Worm (Caenorhabditis elegans): ENCODE measurements around the gene fbxa-32.
A peak's percentile ranks its signal among the peaks of the same experiment; 100 is the strongest.
"Not testable (repeated sequence)": the region's sequence is repeated elsewhere in the genome, so short reads cannot be mapped to it uniquely, and the experiment has no call there.

Gene fbxa-32

ce11 chrIII:1258358-1258757 is 10.7 kb downstream of the fbxa-32 start, which contains the start of gene fbxa-78:
Gene fbxa-78 (minus strand): TSS chrIII:1258458.
- not testable (repeated sequence) for TF ChIP-seq ztf-11, mab-5, skn-1 (tag; optimal IDR thresholded peaks at IDR 0.05)

- TF ChIP-seq ZK546.5, dmd-4, nhr-11 (tag; optimal IDR thresholded peaks at IDR 0.05): not testable (repeated sequence)
Observed at ce11 chrIII:1256519-1256918, 12.5 kb downstream of the fbxa-32 start, which contains the start of gene fbxa-208. Gene fbxa-208 (plus strand): TSS chrIII:1256819.

ce11 chrIII:1249111-1249583 is 19.9 kb downstream of the fbxa-32 start, which contains the start of the genes fbxa-76 and fbxa-77:
Gene fbxa-76 (minus strand): TSS chrIII:1249161.
Gene fbxa-77 (plus strand): TSS chrIII:1249475.
- TF ChIP-seq sem-4 (tag; optimal IDR thresholded peaks at IDR 0.05) (no peak), unc-62 (GFP tag; optimal IDR thresholded peaks at IDR 0.05) (no peak), nhr-77 (tag; optimal IDR thresholded peaks at IDR 0.05) (no peak), lin-13 (GFP tag; optimal IDR thresholded peaks at IDR 0.05) (peak; percentile 10), ZK546.5 (tag; optimal IDR thresholded peaks at IDR 0.05) (no peak), ceh-16 (tag; optimal IDR thresholded peaks at IDR 0.05) (no peak), nhr-25 (tag; optimal IDR thresholded peaks at IDR 0.05) (peak; percentile 14), unc-39 (tag; optimal IDR thresholded peaks at IDR 0.05) (no peak), unc-55 (GFP tag; optimal IDR thresholded peaks at IDR 0.05) (peak; percentile 73), gmeb-1 (tag; optimal IDR thresholded peaks at IDR 0.05) (no peak), peb-1 (tag; optimal IDR thresholded peaks at IDR 0.05) (no peak), alr-1 (tag; optimal IDR thresholded peaks at IDR 0.05) (no peak), mbf-1 (tag; optimal IDR thresholded peaks at IDR 0.05) (no peak), F13H6.1 (tag; optimal IDR thresholded peaks at IDR 0.05) (peak; percentile 52), sma-3 (GFP tag; optimal IDR thresholded peaks at IDR 0.05) (no peak), fos-1 (tag; optimal IDR thresholded peaks at IDR 0.05) (peak; percentile 71), snpc-4 (tag; optimal IDR thresholded peaks at IDR 0.05) (no peak), lsy-2 (tag; optimal IDR thresholded peaks at IDR 0.05) (peak in 1 of 2 experiments; percentile 52), nhr-237 (tag; optimal IDR thresholded peaks at IDR 0.05) (no peak), C34F6.9 (tag; optimal IDR thresholded peaks at IDR 0.05) (peak; percentile 38), Y55F3AM.14 (GFP tag; optimal IDR thresholded peaks at IDR 0.05) (no peak), ceh-82 (tag; optimal IDR thresholded peaks at IDR 0.05) (no peak), lin-11 (tag; optimal IDR thresholded peaks at IDR 0.05) (no peak), mab-5 (tag; optimal IDR thresholded peaks at IDR 0.05) (no peak), crh-2 (tag; optimal IDR thresholded peaks at IDR 0.05) (peak; percentile 41), R02D3.7 (tag; optimal IDR thresholded peaks at IDR 0.05) (no peak), ama-1 (optimal IDR thresholded peaks at IDR 0.05) (no peak), nhr-21 (tag; optimal IDR thresholded peaks at IDR 0.05) (no peak), nhr-129 (tag; optimal IDR thresholded peaks at IDR 0.05) (peak; percentile 71), nhr-10 (tag; optimal IDR thresholded peaks at IDR 0.05) (no peak), blmp-1 (tag; optimal IDR thresholded peaks at IDR 0.05; ENCODE audit: insufficient read depth) (no peak), ztf-1 (GFP tag; conservative IDR thresholded peaks at IDR 0.05) (no peak), skn-1 (tag; optimal IDR thresholded peaks at IDR 0.05) (no peak), zag-1 (tag; optimal IDR thresholded peaks at IDR 0.05) (no peak), dmd-4 (tag; optimal IDR thresholded peaks at IDR 0.05) (no peak), ztf-11 (tag; optimal IDR thresholded peaks at IDR 0.05) (no peak), egl-27 (tag; optimal IDR thresholded peaks at IDR 0.05) (no peak), sma-9 (GFP tag; optimal IDR thresholded peaks at IDR 0.05) (peak; percentile 58), sma-9 (tag; optimal IDR thresholded peaks at IDR 0.05) (no peak), nhr-11 (tag; optimal IDR thresholded peaks at IDR 0.05) (no peak)

ce11 chrIII:1248335-1248734 is 20.7 kb downstream of the fbxa-32 start:
- TF ChIP-seq lsy-2 (tag; optimal IDR thresholded peaks at IDR 0.05) (no peak), mbf-1 (tag; optimal IDR thresholded peaks at IDR 0.05) (no peak), mab-5 (tag; optimal IDR thresholded peaks at IDR 0.05) (no peak), egl-27 (tag; optimal IDR thresholded peaks at IDR 0.05) (no peak), lin-11 (tag; optimal IDR thresholded peaks at IDR 0.05) (no peak), elt-1 (tag; optimal IDR thresholded peaks at IDR 0.05) (no peak), C34F6.9 (tag; optimal IDR thresholded peaks at IDR 0.05) (no peak), ceh-16 (tag; optimal IDR thresholded peaks at IDR 0.05) (no peak), dmd-4 (tag; optimal IDR thresholded peaks at IDR 0.05) (no peak), nhr-23 (tag; optimal IDR thresholded peaks at IDR 0.05) (no peak), sma-3 (GFP tag; optimal IDR thresholded peaks at IDR 0.05) (no peak), unc-62 (GFP tag; optimal IDR thresholded peaks at IDR 0.05) (no peak), nhr-21 (tag; optimal IDR thresholded peaks at IDR 0.05) (no peak), gmeb-1 (tag; optimal IDR thresholded peaks at IDR 0.05) (no peak), blmp-1 (tag; optimal IDR thresholded peaks at IDR 0.05; ENCODE audit: insufficient read depth) (no peak), sma-9 (GFP tag; optimal IDR thresholded peaks at IDR 0.05) (no peak), sma-9 (tag; optimal IDR thresholded peaks at IDR 0.05) (no peak), aly-2 (tag; optimal IDR thresholded peaks at IDR 0.05) (no peak), lin-13 (GFP tag; optimal IDR thresholded peaks at IDR 0.05) (no peak), nhr-12 (tag; optimal IDR thresholded peaks at IDR 0.05) (no peak)

Measured in whole organism, L2 larva.